Fruit fly (Drosophila melanogaster) whole organism, pupa: ENCODE results near the gene Uro.

Experiments
- CG10348 ChIP-seq: fragments of 200-800 bp; sonication (Bioruptor generic); IDR thresholded peaks from 2 replicates; pipeline ENCODE4 v1.3.6; 2022; ENCODE audit warnings: missing biosample characterization, missing genetic modification characterization
- CG12605 ChIP-seq: fragments of 200-800 bp; sonication (Bioruptor generic); IDR thresholded peaks from 2 replicates; pipeline ENCODE4 v1.3.6; 2022; ENCODE audit warnings: missing biosample characterization, missing genetic modification characterization
- CG13204 ChIP-seq: fragments of 200-800 bp; sonication (Bioruptor generic); optimal IDR thresholded peaks from 2 replicates; lab custom pipeline; 2018; ENCODE audit warnings: missing biosample characterization, mild to moderate bottlenecking, missing genetic modification characterization, moderate library complexity
- CG14655 ChIP-seq: fragments of 200-800 bp; sonication (Bioruptor generic); optimal IDR thresholded peaks from 3 replicates; lab custom pipeline; 2017; ENCODE audit warnings: mild to moderate bottlenecking, missing biosample characterization, missing genetic modification reagents, missing genetic modification characterization
- CG15710 ChIP-seq: fragments of 200-800 bp; sonication (Bioruptor generic); optimal IDR thresholded peaks from 2 replicates; lab custom pipeline; 2018; ENCODE audit warnings: missing biosample characterization, mild to moderate bottlenecking, missing genetic modification characterization, moderate library complexity
- CG17806 ChIP-seq: fragments of 200-800 bp; sonication (Bioruptor generic); optimal IDR thresholded peaks from 2 replicates; lab custom pipeline; 2018; ENCODE audit warnings: missing biosample characterization, mild to moderate bottlenecking, missing genetic modification characterization, moderate library complexity
- CG32121 ChIP-seq: fragments of 200-800 bp; sonication (Bioruptor generic); IDR thresholded peaks from 2 replicates; pipeline ENCODE4 v1.3.6; 2022; ENCODE audit warnings: missing biosample characterization, missing genetic modification characterization
- CG34367 ChIP-seq: fragments of 200-800 bp; sonication (Bioruptor generic); optimal IDR thresholded peaks from 2 replicates; lab custom pipeline; 2018; ENCODE audit warnings: missing biosample characterization, mild to moderate bottlenecking, missing genetic modification characterization
- CG4496 ChIP-seq: fragments of 200-800 bp; sonication (Bioruptor generic); IDR thresholded peaks from 3 replicates; pipeline ENCODE4 v1.3.6; 2022; ENCODE audit warnings: missing biosample characterization, missing genetic modification characterization
- CG8159 ChIP-seq: fragments of 200-800 bp; sonication (Bioruptor generic); optimal IDR thresholded peaks from 3 replicates; lab custom pipeline; 2018; ENCODE audit warnings: missing biosample characterization, mild to moderate bottlenecking, missing genetic modification characterization, moderate library complexity
- CG8301 ChIP-seq: fragments of 200-800 bp; sonication (Bioruptor generic); optimal IDR thresholded peaks from 2 replicates; lab custom pipeline; 2018; ENCODE audit warnings: missing biosample characterization, mild to moderate bottlenecking, missing genetic modification characterization
- CG9948 ChIP-seq: fragments of 200-800 bp; sonication (Bioruptor generic); optimal IDR thresholded peaks from 2 replicates; lab custom pipeline; 2018; ENCODE audit warnings: missing biosample characterization, mild to moderate bottlenecking, missing genetic modification characterization, moderate library complexity
- D1 ChIP-seq: fragments of 200-800 bp; sonication (Bioruptor generic); optimal IDR thresholded peaks from 2 replicates; lab custom pipeline; 2018; ENCODE audit warnings: missing biosample characterization, mild to moderate bottlenecking, missing genetic modification characterization, moderate library complexity
- EcR ChIP-seq: fragments of 200-800 bp; sonication (Bioruptor generic); optimal IDR thresholded peaks from 3 replicates; lab custom pipeline; 2019; ENCODE audit warnings: missing biosample characterization, missing genetic modification characterization, mild to moderate bottlenecking, moderate library complexity, missing genetic modification reagents
- Ets98B ChIP-seq: fragments of 200-800 bp; sonication (Bioruptor generic); IDR thresholded peaks from 2 replicates; pipeline ENCODE4 v1.3.6; 2022; ENCODE audit warnings: missing biosample characterization, missing genetic modification characterization
- Pif1A ChIP-seq: fragments of 200-800 bp; sonication (Bioruptor generic); optimal IDR thresholded peaks from 3 replicates; lab custom pipeline; 2016; ENCODE audit warnings: missing biosample characterization, missing genetic modification characterization
- Pif1B ChIP-seq: fragments of 200-800 bp; sonication (Bioruptor generic); optimal IDR thresholded peaks from 3 replicates; lab custom pipeline; 2016; ENCODE audit warnings: missing biosample characterization, missing genetic modification characterization
- Snoo ChIP-seq: fragments of 200-800 bp; sonication (Bioruptor generic); optimal IDR thresholded peaks from 3 replicates; lab custom pipeline; 2017; ENCODE audit warnings: missing biosample characterization, mild to moderate bottlenecking, missing genetic modification characterization, inconsistent platforms
- fd96Ca ChIP-seq: fragments of 200-800 bp; sonication (Bioruptor generic); IDR thresholded peaks from 3 replicates; pipeline ENCODE4 v1.3.6; 2022; ENCODE audit warnings: missing biosample characterization, missing genetic modification characterization
- gl ChIP-seq: fragments of 200-800 bp; sonication (Bioruptor generic); optimal IDR thresholded peaks from 2 replicates; lab custom pipeline; 2018; ENCODE audit warnings: missing biosample characterization, mild to moderate bottlenecking, missing genetic modification characterization
- rn ChIP-seq: fragments of 200-800 bp; sonication (Bioruptor generic); IDR thresholded peaks from 2 replicates; pipeline ENCODE4 v1.3.6; 2022; ENCODE audit warnings: missing biosample characterization, missing genetic modification characterization

The Uro gene

dm6 chr2L:7828231-7828630 is 48.3 kb downstream of the Uro start:
- no peak for TF ChIP-seq CG17806 (tag; lab: Kevin White, UChicago)
- peak; percentile 15 for TF ChIP-seq CG34367 (tag; lab: Kevin White, UChicago)
- TF ChIP-seq CG13204 (GFP tag; lab: Kevin White, UChicago) = peak; percentile 51
- no peak for TF ChIP-seq rn (GFP tag; lab: Robert Waterston, UW)
- TF ChIP-seq CG14655 (GFP tag; lab: Kevin White, UChicago) = peak; percentile 46
- peak; percentile 73 for TF ChIP-seq CG4496 (GFP tag; lab: Robert Waterston, UW)
- TF ChIP-seq gl (tag; lab: Kevin White, UChicago) = no peak
- peak; percentile 60 for TF ChIP-seq CG32121 (GFP tag; lab: Robert Waterston, UW)
- TF ChIP-seq CG12605 (GFP tag; lab: Robert Waterston, UW) = no peak
- peak; percentile 14 for TF ChIP-seq CG8301 (tag; lab: Kevin White, UChicago)
- TF ChIP-seq Ets98B (GFP tag; lab: Robert Waterston, UW) = peak; percentile 31
- no peak for TF ChIP-seq CG9948
- peak; percentile 18 for TF ChIP-seq Snoo (tag; lab: Kevin White, UChicago)
- peak; percentile 7 for TF ChIP-seq CG8159
- no peak for TF ChIP-seq D1
- TF ChIP-seq EcR (GFP tag; lab: Kevin White, UChicago) = no peak
- TF ChIP-seq Pif1B (GFP tag; lab: Kevin White, UChicago) = peak; percentile 38
- TF ChIP-seq CG10348 (GFP tag; lab: Robert Waterston, UW) = no peak
- peak; percentile 67 for TF ChIP-seq fd96Ca (GFP tag; lab: Robert Waterston, UW)
- TF ChIP-seq Pif1A = no peak
- TF ChIP-seq CG15710 (tag; lab: Kevin White, UChicago) = peak; percentile 34
- TF ChIP-seq, all 21 proteins: peak for 12

- TF ChIP-seq CG4496 (GFP tag; lab: Robert Waterston, UW) (peak; percentile 47; the same call in 2 of the 3 replicates), rn (GFP tag; lab: Robert Waterston, UW) (no peak), CG32121 (GFP tag; lab: Robert Waterston, UW) (peak; percentile 64; the same call in 1 of the 2 replicates), fd96Ca (GFP tag; lab: Robert Waterston, UW) (0 out of 3 replicates have a peak, but pooled peaks have one; percentile 14)
- TF ChIP-seq, all 21 proteins: peak for 3
These were observed 49.0 kb downstream of the Uro start for dm6 chr2L:7828901-7829300.
